Worm (Caenorhabditis elegans): ENCODE results near the gene H10D18.1.

DNA sequence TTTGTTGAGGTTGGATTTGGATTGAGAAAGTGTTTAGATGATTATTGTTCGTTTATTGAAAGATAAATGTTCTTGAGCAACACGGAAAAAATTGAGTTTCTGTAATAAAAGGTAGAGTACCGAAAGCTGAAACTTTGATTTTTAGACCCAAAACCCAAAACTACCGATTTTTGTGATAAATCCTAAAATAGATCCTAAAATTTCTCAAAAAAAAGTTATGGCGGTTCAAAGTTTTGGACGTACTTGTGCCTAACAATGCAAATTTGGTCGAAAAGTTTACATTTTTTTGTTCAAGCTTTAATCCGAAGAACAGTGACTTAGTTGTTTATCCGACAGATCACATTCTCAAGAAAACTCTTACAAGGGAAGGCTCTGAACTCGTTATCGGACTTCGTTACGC is 32.3 kb downstream of the H10D18.1 start, which contains the start of gene nhr-185:
- TF ChIP-seq klf-2 (GFP tag; conservative IDR thresholded peaks at IDR 0.05) (no peak), cog-1 (tag; optimal IDR thresholded peaks at IDR 0.05) (no peak), flt-1 (GFP tag; IDR thresholded peaks at IDR 0.05) (no peak), tab-1 (GFP tag; IDR thresholded peaks at IDR 0.05) (no peak), med-1 (GFP tag; optimal IDR thresholded peaks at IDR 0.05; ENCODE audit: insufficient read depth) (no peak), ztf-23 (GFP tag; IDR thresholded peaks at IDR 0.05) (no peak), ref-1 (GFP tag; conservative IDR thresholded peaks at IDR 0.05) (no peak)
